Worm (Caenorhabditis elegans) whole organism, midembryonic: ENCODE data around the gene scl-21.

ENCODE experiments used
- T22C8.4 ChIP-seq: fragments of 200-800 bp; sonication (Bioruptor generic); IDR thresholded peaks from 2 replicates; pipeline ENCODE4 v1.3.6; 2022; ENCODE audit warnings: missing genetic modification characterization, missing compliant biosample characterization
- cog-1 ChIP-seq: sonication (generic microtip); optimal IDR thresholded peaks from 2 replicates; lab custom pipeline; 2016; ENCODE audit warnings: missing genetic modification characterization, missing compliant biosample characterization
- flt-1 ChIP-seq: fragments of 200-800 bp; sonication (Bioruptor generic); IDR thresholded peaks from 2 replicates; pipeline ENCODE4 v1.3.6; 2022; ENCODE audit warnings: missing genetic modification characterization, missing compliant biosample characterization
- klf-2 ChIP-seq: fragments of 200-800 bp; sonication (Bioruptor generic); conservative IDR thresholded peaks from 2 replicates; pipeline ENCODE4 v1.3.6; 2022; ENCODE audit warnings: missing genetic modification reagents, missing genetic modification characterization, missing compliant biosample characterization
- med-1 ChIP-seq: sonication (generic microtip); optimal IDR thresholded peaks from 2 replicates; lab custom pipeline; 2017; ENCODE audit warnings: missing genetic modification characterization, mild to moderate bottlenecking, missing compliant biosample characterization, antibody characterized with exemption, missing genetic modification reagents; ENCODE audit not compliant: insufficient read depth
- ref-1 ChIP-seq: fragments of 200-800 bp; sonication (Bioruptor generic); conservative IDR thresholded peaks from 2 replicates; pipeline ENCODE4 v1.3.6; 2022; ENCODE audit warnings: missing genetic modification reagents, missing genetic modification characterization, missing compliant biosample characterization
- tab-1 ChIP-seq: fragments of 200-800 bp; sonication (Bioruptor generic); IDR thresholded peaks from 2 replicates; pipeline ENCODE4 v1.3.6; 2022; ENCODE audit warnings: missing genetic modification characterization, missing compliant biosample characterization
- ztf-23 ChIP-seq: fragments of 200-800 bp; sonication (Bioruptor generic); IDR thresholded peaks from 2 replicates; pipeline ENCODE4 v1.3.6; 2022; ENCODE audit warnings: missing genetic modification reagents, missing genetic modification characterization, missing compliant biosample characterization
- ztf-29 ChIP-seq: fragments of 200-800 bp; sonication (Bioruptor generic); IDR thresholded peaks from 2 replicates; pipeline ENCODE4 v1.3.6; 2022; ENCODE audit warnings: missing genetic modification reagents, missing genetic modification characterization, missing compliant biosample characterization

DNA sequence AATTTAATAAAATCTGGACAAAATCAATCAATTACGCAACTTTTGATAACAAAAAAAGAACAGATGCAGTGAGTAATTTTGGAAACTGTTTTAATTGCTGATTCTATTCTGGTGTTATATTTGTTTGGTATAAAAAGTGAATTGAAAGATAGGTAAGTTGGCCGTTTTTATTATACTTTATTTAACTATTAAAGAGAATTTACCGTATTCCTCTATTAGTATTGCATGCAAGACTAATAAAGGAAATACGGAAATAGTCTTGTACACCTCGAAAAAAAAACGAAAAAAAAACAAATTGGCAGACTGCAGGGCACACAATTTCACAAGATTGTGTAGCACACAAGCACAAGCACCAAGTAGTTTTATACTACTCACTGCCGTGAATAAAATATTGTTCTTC, 32.9 kb downstream of the scl-21 start, which contains the start of gene Y43F8B.25:
- no peak for TF ChIP-seq med-1 (GFP tag; lab: Kevin White, UChicago)
- TF ChIP-seq flt-1, result no peak
- TF ChIP-seq ztf-23, result no peak
- TF ChIP-seq T22C8.4 (GFP tag; lab: Robert Waterston, UW), result no peak
- TF ChIP-seq cog-1 (tag; lab: Kevin White, UChicago), result no peak
- TF ChIP-seq ztf-29 (GFP tag; lab: Robert Waterston, UW), result no peak
- TF ChIP-seq ref-1, result no peak
- no peak for TF ChIP-seq klf-2 (GFP tag; lab: Robert Waterston, UW)
- no peak for TF ChIP-seq tab-1
